Worm (Caenorhabditis elegans) whole organism, L2 larva: ENCODE results near the gene Y54G2A.12.

Experiments used
- C34F6.9 ChIP-seq: fragments of 150-350 bp; optimal IDR thresholded peaks from 2 replicates; lab custom pipeline; 2014; ENCODE audit warnings: missing biosample characterization, missing genetic modification characterization
- F13H6.1 ChIP-seq: sonication (generic microtip); optimal IDR thresholded peaks from 2 replicates; lab custom pipeline; 2016; ENCODE audit warnings: missing genetic modification characterization, missing compliant biosample characterization
- R02D3.7 ChIP-seq: fragments of 150-350 bp; optimal IDR thresholded peaks from 2 replicates; lab custom pipeline; 2014; ENCODE audit warnings: missing biosample characterization, missing genetic modification characterization
- Y55F3AM.14 ChIP-seq: fragments of 200-800 bp; sonication (Bioruptor generic); optimal IDR thresholded peaks from 2 replicates; lab custom pipeline; 2018; ENCODE audit warnings: mild to moderate bottlenecking, missing genetic modification characterization, missing compliant biosample characterization
- ZK546.5 ChIP-seq: sonication (generic microtip); optimal IDR thresholded peaks from 2 replicates; lab custom pipeline; 2017; ENCODE audit warnings: missing biosample characterization, missing genetic modification characterization
- alr-1 ChIP-seq: fragments of 150-350 bp; optimal IDR thresholded peaks from 2 replicates; lab custom pipeline; 2014; ENCODE audit warnings: missing biosample characterization, missing genetic modification characterization
- ama-1 ChIP-seq: fragments of 150-350 bp; optimal IDR thresholded peaks from 2 replicates; lab custom pipeline; 2018; ENCODE audit warnings: inconsistent platforms
- blmp-1 ChIP-seq: sonication (generic microtip); optimal IDR thresholded peaks from 2 replicates; lab custom pipeline; 2017; ENCODE audit warnings: missing genetic modification characterization, mild to moderate bottlenecking, missing compliant biosample characterization, antibody characterized with exemption, moderate library complexity; ENCODE audit not compliant: insufficient read depth
- ceh-16 ChIP-seq: fragments of 150-350 bp; optimal IDR thresholded peaks from 2 replicates; lab custom pipeline; 2014; ENCODE audit warnings: missing biosample characterization, missing genetic modification characterization
- ceh-82 ChIP-seq: fragments of 150-350 bp; optimal IDR thresholded peaks from 2 replicates; lab custom pipeline; 2014; ENCODE audit warnings: missing biosample characterization, missing genetic modification characterization
- crh-2 ChIP-seq: sonication (generic microtip); optimal IDR thresholded peaks from 2 replicates; lab custom pipeline; 2017; ENCODE audit warnings: missing biosample characterization, missing genetic modification characterization
- dmd-4 ChIP-seq: sonication (generic microtip); optimal IDR thresholded peaks from 2 replicates; lab custom pipeline; 2017; ENCODE audit warnings: missing biosample characterization, missing genetic modification characterization
- egl-27 ChIP-seq: sonication (generic microtip); optimal IDR thresholded peaks from 3 replicates; lab custom pipeline; 2017; ENCODE audit warnings: missing biosample characterization, missing genetic modification reagents, missing genetic modification characterization
- elt-1 ChIP-seq: fragments of 150-350 bp; optimal IDR thresholded peaks from 2 replicates; lab custom pipeline; 2014; ENCODE audit warnings: missing biosample characterization, missing genetic modification characterization
- elt-3 ChIP-seq: sonication (generic microtip); optimal IDR thresholded peaks from 2 replicates; lab custom pipeline; 2017; ENCODE audit warnings: missing biosample characterization, missing genetic modification characterization
- fos-1 ChIP-seq: fragments of 150-350 bp; optimal IDR thresholded peaks from 2 replicates; lab custom pipeline; 2014; ENCODE audit warnings: missing biosample characterization, missing genetic modification characterization
- gmeb-1 ChIP-seq: fragments of 150-350 bp; optimal IDR thresholded peaks from 2 replicates; lab custom pipeline; 2014; ENCODE audit warnings: missing biosample characterization, missing genetic modification characterization
- lin-11 ChIP-seq: fragments of 150-350 bp; sonication (generic microtip); optimal IDR thresholded peaks from 2 replicates; lab custom pipeline; 2014; ENCODE audit warnings: missing biosample characterization, missing genetic modification characterization, inconsistent platforms, mixed read lengths
- lin-13 ChIP-seq: fragments of 150-350 bp; optimal IDR thresholded peaks from 2 replicates; lab custom pipeline; 2014; ENCODE audit warnings: missing biosample characterization, missing genetic modification reagents, missing genetic modification characterization
- mab-5 ChIP-seq: fragments of 150-350 bp; optimal IDR thresholded peaks from 2 replicates; lab custom pipeline; 2014; ENCODE audit warnings: missing biosample characterization, missing genetic modification characterization
- mdl-1 ChIP-seq, 2 experiments: fragments of 150-350 bp in 1 of 2; sonication (generic microtip) in 1 of 2; optimal IDR thresholded peaks; 2 replicates each; lab custom pipeline; 2017; ENCODE audit warnings: missing biosample characterization in 2 of 2, missing genetic modification characterization in 2 of 2
- nhr-11 ChIP-seq: fragments of 150-350 bp; optimal IDR thresholded peaks from 2 replicates; lab custom pipeline; 2014; ENCODE audit warnings: missing biosample characterization, missing genetic modification characterization
- nhr-12 ChIP-seq: fragments of 150-350 bp; optimal IDR thresholded peaks from 2 replicates; lab custom pipeline; 2014; ENCODE audit warnings: missing biosample characterization, missing genetic modification characterization
- nhr-129 ChIP-seq: fragments of 150-350 bp; optimal IDR thresholded peaks from 2 replicates; lab custom pipeline; 2014; ENCODE audit warnings: missing biosample characterization, missing genetic modification characterization
- nhr-21 ChIP-seq: fragments of 150-350 bp; optimal IDR thresholded peaks from 2 replicates; lab custom pipeline; 2014; ENCODE audit warnings: missing biosample characterization, missing genetic modification characterization
- nhr-23 ChIP-seq: fragments of 150-350 bp; optimal IDR thresholded peaks from 2 replicates; lab custom pipeline; 2014; ENCODE audit warnings: missing biosample characterization, missing genetic modification reagents, missing genetic modification characterization
- nhr-237 ChIP-seq: fragments of 150-350 bp; optimal IDR thresholded peaks from 2 replicates; lab custom pipeline; 2014; ENCODE audit warnings: missing biosample characterization, missing genetic modification characterization
- nhr-25 ChIP-seq: fragments of 150-350 bp; sonication (generic microtip); optimal IDR thresholded peaks from 3 replicates; lab custom pipeline; 2014; ENCODE audit warnings: missing biosample characterization, missing genetic modification characterization
- nhr-6 ChIP-seq: fragments of 150-350 bp; optimal IDR thresholded peaks from 2 replicates; lab custom pipeline; 2014; ENCODE audit warnings: missing biosample characterization, missing genetic modification characterization
- peb-1 ChIP-seq: fragments of 150-350 bp; optimal IDR thresholded peaks from 2 replicates; lab custom pipeline; 2014; ENCODE audit warnings: missing biosample characterization, missing genetic modification characterization
- skn-1 ChIP-seq: sonication (generic microtip); optimal IDR thresholded peaks from 2 replicates; lab custom pipeline; 2017; ENCODE audit warnings: missing biosample characterization, missing genetic modification characterization
- sma-3 ChIP-seq: sonication (generic microtip); optimal IDR thresholded peaks from 2 replicates; lab custom pipeline; 2016; ENCODE audit warnings: missing genetic modification reagents, missing genetic modification characterization, missing compliant biosample characterization
- snpc-4 ChIP-seq: fragments of 150-350 bp; optimal IDR thresholded peaks from 2 replicates; lab custom pipeline; 2014; ENCODE audit warnings: missing biosample characterization, missing genetic modification characterization
- unc-39 ChIP-seq: fragments of 150-350 bp; optimal IDR thresholded peaks from 2 replicates; lab custom pipeline; 2014; ENCODE audit warnings: missing biosample characterization, missing genetic modification characterization
- unc-62 ChIP-seq: fragments of 150-350 bp; optimal IDR thresholded peaks from 2 replicates; lab custom pipeline; 2014; ENCODE audit warnings: missing biosample characterization, missing genetic modification reagents, missing genetic modification characterization
- zag-1 ChIP-seq: fragments of 150-350 bp; optimal IDR thresholded peaks from 2 replicates; lab custom pipeline; 2014; ENCODE audit warnings: missing biosample characterization, missing genetic modification characterization
- ztf-1 ChIP-seq: fragments of 200-800 bp; sonication (Bioruptor generic); conservative IDR thresholded peaks from 2 replicates; pipeline ENCODE4 v1.3.6; 2022; ENCODE audit warnings: missing genetic modification characterization, missing compliant biosample characterization

The Y54G2A.12 gene

DNA sequence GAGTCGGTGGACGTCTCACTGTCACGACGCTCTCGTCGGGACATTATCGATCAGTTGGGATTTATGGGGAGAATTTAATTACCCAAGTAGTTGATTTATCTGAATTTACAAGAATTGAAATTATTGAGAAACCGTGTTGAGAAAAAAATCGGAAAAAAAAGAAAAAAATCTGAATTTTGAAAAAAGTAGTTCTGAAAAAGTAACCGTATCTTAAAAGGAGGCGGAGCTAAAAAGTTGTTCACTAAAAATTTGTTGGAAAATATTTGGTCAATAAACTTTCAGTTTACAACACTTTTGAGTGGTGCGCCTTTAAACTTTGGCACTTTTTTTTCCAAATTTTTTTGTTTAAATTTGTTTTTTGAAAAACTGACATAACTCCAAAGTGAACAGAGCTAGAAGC, 11.0 kb downstream of the Y54G2A.12 start, which contains the start of gene Y54G2A.11:
Gene Y54G2A.11, minus strand, starts transcription at position 101 of the 400 bp plus-strand sequence.
- TF ChIP-seq mab-5 (tag; lab: Kevin White, UChicago) (no peak), dmd-4 (no peak), ztf-1 (GFP tag; lab: Robert Waterston, UW) (no peak), peb-1 (tag; lab: Kevin White, UChicago) (no peak), F13H6.1 (tag; lab: Kevin White, UChicago) (no peak), nhr-12 (tag; lab: Kevin White, UChicago) (no peak), gmeb-1 (tag; lab: Kevin White, UChicago) (no peak), R02D3.7 (tag; lab: Kevin White, UChicago) (no peak), unc-39 (no peak), lin-11 (no peak)

ce11 chrIV:2770835-2771234, 11.8 kb downstream of the Y54G2A.12 start:
- TF ChIP-seq dmd-4, result no peak
- no peak for TF ChIP-seq alr-1 (tag; lab: Kevin White, UChicago)
- TF ChIP-seq ZK546.5, result no peak
- no peak for TF ChIP-seq blmp-1 (tag; lab: Kevin White, UChicago)
- TF ChIP-seq sma-3 (GFP tag; lab: Kevin White, UChicago), result no peak
- TF ChIP-seq fos-1 (tag; lab: Kevin White, UChicago), result no peak
- TF ChIP-seq mdl-1 (tag; optimal IDR thresholded peaks at IDR 0.05; lab: Kevin White, UChicago), result no peak
- TF ChIP-seq unc-62 (GFP tag; lab: Kevin White, UChicago), result no peak
- no peak for TF ChIP-seq ama-1 (lab: Kevin White, UChicago)
- no peak for TF ChIP-seq ceh-82

DNA sequence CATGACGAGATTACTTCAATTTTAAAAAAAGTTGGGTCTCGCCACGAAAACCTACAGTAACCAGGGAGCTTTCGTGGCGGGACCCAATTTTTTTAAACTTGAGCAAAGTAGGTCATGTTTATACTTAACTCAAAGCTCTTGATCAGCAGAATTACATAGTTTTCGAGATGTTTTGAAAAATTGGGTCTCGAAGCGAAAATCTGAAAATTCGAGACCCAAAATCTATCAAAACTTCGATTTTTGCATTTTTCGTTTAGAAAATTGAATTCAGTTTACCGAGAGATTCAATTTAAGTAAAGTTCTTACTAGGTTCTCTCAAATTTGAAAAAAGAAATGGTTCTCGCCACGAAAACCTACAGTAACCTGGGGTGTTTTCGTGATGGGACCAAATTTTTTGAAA, 12.6 kb downstream of the Y54G2A.12 start:
- TF ChIP-seq ceh-16 (tag; lab: Kevin White, UChicago) (no peak), snpc-4 (tag; lab: Kevin White, UChicago) (no peak), zag-1 (tag; lab: Kevin White, UChicago) (no peak), elt-3 (no peak), alr-1 (tag; lab: Kevin White, UChicago) (no peak), F13H6.1 (tag; lab: Kevin White, UChicago) (no peak), mab-5 (tag; lab: Kevin White, UChicago) (no peak), nhr-23 (tag; lab: Kevin White, UChicago) (no peak), nhr-129 (tag; lab: Kevin White, UChicago) (no peak), skn-1 (tag; lab: Kevin White, UChicago) (no peak), ztf-1 (GFP tag; lab: Robert Waterston, UW) (no peak)

DNA sequence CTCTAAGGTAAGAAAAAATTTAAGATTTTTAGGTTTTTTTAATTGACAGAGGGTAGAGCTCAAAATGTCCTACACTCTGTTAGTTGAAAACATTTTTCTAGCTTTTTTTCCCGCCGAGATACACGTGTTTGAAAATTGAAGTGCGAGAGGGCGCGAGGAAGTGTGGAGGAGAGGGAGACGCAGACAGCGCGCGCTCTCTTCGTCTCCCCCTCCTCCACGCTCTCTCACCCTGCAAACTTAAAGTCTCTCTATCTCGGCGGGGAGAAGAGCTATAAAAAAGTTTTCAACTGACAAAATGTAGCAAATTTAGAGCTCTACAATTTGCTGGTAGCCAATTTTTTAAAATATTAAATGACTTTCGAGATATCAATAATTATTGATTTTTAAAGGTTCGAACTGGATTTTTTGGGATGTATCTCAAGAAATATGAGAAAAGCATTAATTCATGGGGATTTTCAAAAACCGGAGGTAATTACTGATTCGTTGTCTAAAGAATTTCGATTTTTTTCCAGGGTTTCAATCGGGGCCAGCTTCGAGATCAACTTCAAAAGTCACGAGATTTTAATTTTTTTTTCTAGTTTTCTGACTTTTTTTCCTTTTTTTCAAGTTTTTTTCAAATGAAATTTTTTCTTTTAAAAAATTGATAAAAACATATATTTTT, 17.5 kb downstream of the Y54G2A.12 start:
- TF ChIP-seq egl-27 (tag; lab: Kevin White, UChicago) (no peak), nhr-25 (tag; lab: Kevin White, UChicago) (peak; percentile 67), elt-3 (no peak), Y55F3AM.14 (peak; percentile 40)

ce11 chrIV:2764160-2764559, 18.5 kb downstream of the Y54G2A.12 start:
- no peak for TF ChIP-seq ZK546.5
- TF ChIP-seq C34F6.9 (tag; lab: Kevin White, UChicago), result no peak
- TF ChIP-seq nhr-25 (tag; lab: Kevin White, UChicago), result peak; percentile 22
- TF ChIP-seq, all 48 proteins: peak for 1

- TF ChIP-seq elt-3 (no peak), gmeb-1 (tag; lab: Kevin White, UChicago) (no peak), dmd-4 (no peak)
Measured at ce11 chrIV:2762380-2762779, 20.3 kb downstream of the Y54G2A.12 start, which contains the start of gene Y54G2A.77. Y54G2A.77 (plus strand) TSS chrIV:2762680.

ce11 chrIV:2761477-2761876, 21.2 kb downstream of the Y54G2A.12 start:
- no peak for TF ChIP-seq elt-1 (tag; lab: Kevin White, UChicago)
- no peak for TF ChIP-seq nhr-11 (tag; lab: Kevin White, UChicago)
- TF ChIP-seq gmeb-1 (tag; lab: Kevin White, UChicago), result no peak
- no peak for TF ChIP-seq peb-1 (tag; lab: Kevin White, UChicago)
- no peak for TF ChIP-seq ceh-82
- no peak for TF ChIP-seq crh-2
- no peak for TF ChIP-seq nhr-6
- no peak for TF ChIP-seq elt-3
- no peak for TF ChIP-seq nhr-21
- TF ChIP-seq Y55F3AM.14, result no peak
- TF ChIP-seq lin-13, result no peak
- no peak for TF ChIP-seq nhr-237 (tag; lab: Kevin White, UChicago)
